Worm (Caenorhabditis elegans): ENCODE data around the gene hbl-1.
A peak's percentile ranks its signal among the peaks of the same experiment; 100 is the strongest.

hbl-1 gene

ce11 chrX:5801156-5801592 lies 20.8 kb upstream of the hbl-1 start (continued):
- TF ChIP-seq lsy-27 (tag; optimal IDR thresholded peaks at IDR 0.05; ENCODE audit: borderline replicate concordance, insufficient read depth) (no peak), tlf-1 (GFP tag; optimal IDR thresholded peaks at IDR 0.05) (peak; percentile 68), repo-1 (tag; optimal IDR thresholded peaks at IDR 0.05) (peak; percentile 89), mcd-1 (GFP tag; IDR thresholded peaks at IDR 0.05) (peak; percentile 71), K11D2.4 (GFP tag; IDR thresholded peaks at IDR 0.05) (peak; percentile 76), mel-28 (tag; optimal IDR thresholded peaks at IDR 0.05; ENCODE audit: borderline replicate concordance) (peak; percentile 32), lin-54 (GFP tag; optimal IDR thresholded peaks at IDR 0.05) (peak; percentile 66), nhr-179 (tag; optimal IDR thresholded peaks at IDR 0.05) (peak; percentile 41), ztf-6 (GFP tag; IDR thresholded peaks at IDR 0.05) (0 out of 2 replicates have a peak, but pooled peaks have one; percentile 21), F57C9.4 (tag; optimal IDR thresholded peaks at IDR 0.05) (no peak), aptf-2 (GFP tag; conservative IDR thresholded peaks at IDR 0.05) (peak; percentile 74; the same call in 1 of the 2 replicates), efl-1 (GFP tag; optimal IDR thresholded peaks at IDR 0.05) (peak; percentile 21), hlh-26 (GFP tag; conservative IDR thresholded peaks at IDR 0.05) (no peak), egl-44 (GFP tag; IDR thresholded peaks at IDR 0.05) (peak; percentile 89), atf-7 (tag; optimal IDR thresholded peaks at IDR 0.05) (peak; percentile 73), lir-1 (GFP tag; conservative IDR thresholded peaks at IDR 0.05) (peak; percentile 61), hlh-12 (tag; optimal IDR thresholded peaks at IDR 0.05) (peak; percentile 77), sea-2 (GFP tag; IDR thresholded peaks at IDR 0.05) (peak; percentile 68; the same call in 1 of the 2 replicates), ekl-4 (GFP tag; IDR thresholded peaks at IDR 0.05) (peak; percentile 62; the same call in 1 of the 2 replicates), F23B12.7 (tag; optimal IDR thresholded peaks at IDR 0.05; ENCODE audit: insufficient read depth) (no peak), egrh-3 (GFP tag; IDR thresholded peaks at IDR 0.05) (peak; percentile 57), ceh-100 (GFP tag; IDR thresholded peaks at IDR 0.05) (no peak; the same call in none of the 2 replicates), F37B4.10 (GFP tag; IDR thresholded peaks at IDR 0.05) (no peak), die-1 (tag; optimal IDR thresholded peaks at IDR 0.05) (peak; percentile 88), ztf-28 (GFP tag; IDR thresholded peaks at IDR 0.05) (0 out of 2 replicates have a peak, but pooled peaks have one; percentile 67), nfya-2 (GFP tag; IDR thresholded peaks at IDR 0.05) (no peak), ceh-40 (GFP tag; IDR thresholded peaks at IDR 0.05) (0 out of 2 replicates have a peak, but pooled peaks have one; percentile 56), lsl-1 (GFP tag; optimal IDR thresholded peaks at IDR 0.05) (peak; percentile 27), ztf-26 (tag; optimal IDR thresholded peaks at IDR 0.05) (peak; percentile 91), B0336.3 (GFP tag; IDR thresholded peaks at IDR 0.05) (peak; percentile 79), sptf-2 (GFP tag; optimal IDR thresholded peaks at IDR 0.05) (no peak), let-607 (tag; optimal IDR thresholded peaks at IDR 0.05) (peak; percentile 60 to 75), pbrm-1 (GFP tag; IDR thresholded peaks at IDR 0.05) (peak; percentile 91), ZK185.1 (tag; optimal IDR thresholded peaks at IDR 0.05; ENCODE audit: poor library complexity, severe bottlenecking) (peak; percentile 94), rcor-1 (GFP tag; IDR thresholded peaks at IDR 0.05) (peak; percentile 70), lag-1 (GFP tag; IDR thresholded peaks at IDR 0.05) (no peak), rec-8 (tag; optimal IDR thresholded peaks at IDR 0.05) (peak; percentile 79 to 89), unc-62 (GFP tag; optimal IDR thresholded peaks at IDR 0.05) (no peak), gei-17 (GFP tag; optimal IDR thresholded peaks at IDR 0.05) (peak; percentile 85), nhr-120 (GFP tag; IDR thresholded peaks at IDR 0.05) (0 out of 2 replicates have a peak, but pooled peaks have one; percentile 25), snpc-1.1 (tag; optimal IDR thresholded peaks at IDR 0.05; ENCODE audit: insufficient read depth) (peak; percentile 48), Y95B8A.8 (GFP tag; IDR thresholded peaks at IDR 0.05) (no peak), snpc-3.4 (tag; optimal IDR thresholded peaks at IDR 0.05) (peak; percentile 91), attf-5 (GFP tag; optimal IDR thresholded peaks at IDR 0.05) (peak; percentile 69), aptf-3 (GFP tag; IDR thresholded peaks at IDR 0.05) (0 out of 2 replicates have a peak, but pooled peaks have one; percentile 38), hmg-20 (GFP tag; IDR thresholded peaks at IDR 0.05) (peak; percentile 70), ceh-91 (GFP tag; IDR thresholded peaks at IDR 0.05) (0 out of 2 replicates have a peak, but pooled peaks have one; percentile 29)

All from whole organism, young adult.